Worm (Caenorhabditis elegans) whole organism, young adult: Measurements from ENCODE around the gene K08H10.6.

Experiments
- B0035.1 ChIP-seq: sonication (generic microtip); optimal IDR thresholded peaks from 2 replicates; lab custom pipeline; 2016; ENCODE audit warnings: missing genetic modification characterization, mild to moderate bottlenecking, missing compliant biosample characterization, missing genotype, missing genetic modification reagents
- B0261.1 ChIP-seq: sonication (generic microtip); optimal IDR thresholded peaks from 2 replicates; lab custom pipeline; 2016; ENCODE audit warnings: mild to moderate bottlenecking, missing genetic modification characterization, moderate library complexity, missing compliant biosample characterization
- B0336.3 ChIP-seq: fragments of 200-800 bp; sonication (Bioruptor generic); IDR thresholded peaks from 2 replicates; pipeline ENCODE4 v1.3.6; 2022; ENCODE audit warnings: missing genetic modification characterization, missing compliant biosample characterization
- F39B2.1 ChIP-seq: fragments of 200-800 bp; sonication (Bioruptor generic); IDR thresholded peaks from 2 replicates; pipeline ENCODE4 v1.3.6; 2022; ENCODE audit warnings: missing genetic modification reagents, missing genetic modification characterization, missing compliant biosample characterization
- F52B5.7 ChIP-seq: sonication (generic microtip); optimal IDR thresholded peaks from 2 replicates; lab custom pipeline; 2016; ENCODE audit warnings: mild to moderate bottlenecking, missing genetic modification characterization, missing compliant biosample characterization
- Y56A3A.18 ChIP-seq: fragments of 200-800 bp; sonication (Bioruptor generic); IDR thresholded peaks from 2 replicates; pipeline ENCODE4 v1.3.6; 2022; ENCODE audit warnings: missing genetic modification reagents, missing genetic modification characterization, missing compliant biosample characterization
- akir-1 ChIP-seq: fragments of 200-800 bp; sonication (Bioruptor generic); optimal IDR thresholded peaks from 2 replicates; lab custom pipeline; 2018; ENCODE audit warnings: mild to moderate bottlenecking, missing genetic modification characterization, moderate library complexity, missing compliant biosample characterization
- aptf-3 ChIP-seq: fragments of 200-800 bp; sonication (Bioruptor generic); IDR thresholded peaks from 2 replicates; pipeline ENCODE4 v1.3.6; 2022; ENCODE audit warnings: missing genetic modification characterization, missing compliant biosample characterization
- attf-6 ChIP-seq: fragments of 200-800 bp; sonication (Bioruptor generic); IDR thresholded peaks from 2 replicates; pipeline ENCODE4 v1.3.6; 2022; ENCODE audit warnings: missing genetic modification reagents, missing genetic modification characterization, missing compliant biosample characterization
- bed-1 ChIP-seq: fragments of 200-800 bp; sonication (Bioruptor generic); IDR thresholded peaks from 2 replicates; pipeline ENCODE4 v1.3.6; 2022; ENCODE audit warnings: missing genetic modification reagents, missing genetic modification characterization, missing compliant biosample characterization
- bed-2 ChIP-seq: fragments of 200-800 bp; sonication (Bioruptor generic); IDR thresholded peaks from 2 replicates; pipeline ENCODE4 v1.3.6; 2022; ENCODE audit warnings: missing genetic modification reagents, missing genetic modification characterization, missing compliant biosample characterization
- cebp-1 ChIP-seq, 2 experiments: fragments of 200-800 bp in 1 of 2; sonication (Bioruptor generic) in 1 of 2; sonication (generic microtip) in 1 of 2; IDR thresholded peaks in 1 of 2; optimal IDR thresholded peaks in 1 of 2; 2 replicates each; pipeline versions ENCODE4 v1.3.6 to Lab custom; 2017 to 2022; ENCODE audit warnings: missing compliant biosample characterization in 2 of 2, missing genetic modification characterization in 2 of 2, mild to moderate bottlenecking in 1 of 2, missing genetic modification reagents in 1 of 2, moderate library complexity in 1 of 2
- cebp-2 ChIP-seq: fragments of 200-800 bp; sonication (Bioruptor generic); IDR thresholded peaks from 2 replicates; pipeline ENCODE4 v1.3.6; 2022; ENCODE audit warnings: missing genetic modification characterization, missing compliant biosample characterization
- ceh-91 ChIP-seq: fragments of 200-800 bp; sonication (Bioruptor generic); IDR thresholded peaks from 2 replicates; pipeline ENCODE4 v1.3.6; 2022; ENCODE audit warnings: missing genetic modification reagents, missing genetic modification characterization, missing compliant biosample characterization
- dpl-1 ChIP-seq: fragments of 150-350 bp; optimal IDR thresholded peaks from 2 replicates; lab custom pipeline; 2014; ENCODE audit warnings: missing biosample characterization, missing genetic modification reagents, missing genetic modification characterization
- ets-4 ChIP-seq: fragments of 200-800 bp; sonication (Bioruptor generic); optimal IDR thresholded peaks from 2 replicates; lab custom pipeline; 2018; ENCODE audit warnings: mild to moderate bottlenecking, missing genetic modification characterization, missing compliant biosample characterization
- hrde-1 ChIP-seq: sonication (generic microtip); optimal IDR thresholded peaks from 2 replicates; lab custom pipeline; 2016; ENCODE audit warnings: missing genetic modification characterization, mild to moderate bottlenecking, missing compliant biosample characterization, moderate library complexity, missing genotype, missing genetic modification reagents, borderline replicate concordance
- let-526 ChIP-seq: fragments of 200-800 bp; sonication (Bioruptor generic); IDR thresholded peaks from 2 replicates; pipeline ENCODE4 v1.3.6; 2022; ENCODE audit warnings: missing genetic modification reagents, missing genetic modification characterization, missing compliant biosample characterization
- lin-26 ChIP-seq: fragments of 200-800 bp; sonication (Bioruptor generic); IDR thresholded peaks from 2 replicates; pipeline ENCODE4 v1.3.6; 2022; ENCODE audit warnings: missing genetic modification reagents, missing genetic modification characterization, missing compliant biosample characterization
- lin-54 ChIP-seq: fragments of 200-800 bp; sonication (Bioruptor generic); optimal IDR thresholded peaks from 2 replicates; lab custom pipeline; 2018; ENCODE audit warnings: mild to moderate bottlenecking, missing genetic modification characterization, missing compliant biosample characterization
- madf-6 ChIP-seq: fragments of 200-800 bp; sonication (Bioruptor generic); IDR thresholded peaks from 2 replicates; pipeline ENCODE4 v1.3.6; 2022; ENCODE audit warnings: missing genetic modification reagents, missing genetic modification characterization, missing compliant biosample characterization
- madf-8 ChIP-seq: fragments of 200-800 bp; sonication (Bioruptor generic); conservative IDR thresholded peaks from 2 replicates; pipeline ENCODE4 v1.3.6; 2022; ENCODE audit warnings: missing genetic modification reagents, missing genetic modification characterization, missing compliant biosample characterization
- mcd-1 ChIP-seq: fragments of 200-800 bp; sonication (Bioruptor generic); IDR thresholded peaks from 2 replicates; pipeline ENCODE4 v1.3.6; 2022; ENCODE audit warnings: missing genetic modification reagents, missing genetic modification characterization, missing compliant biosample characterization
- nfya-1 ChIP-seq: sonication (generic microtip); optimal IDR thresholded peaks from 2 replicates; lab custom pipeline; 2017; ENCODE audit warnings: antibody characterized with exemption, missing compliant biosample characterization, missing genetic modification characterization, borderline replicate concordance; ENCODE audit not compliant: insufficient read depth
- nfya-2 ChIP-seq: fragments of 200-800 bp; sonication (Bioruptor generic); IDR thresholded peaks from 2 replicates; pipeline ENCODE4 v1.3.6; 2022; ENCODE audit warnings: missing genetic modification reagents, missing genetic modification characterization, missing compliant biosample characterization
- nhr-80 ChIP-seq: sonication (generic microtip); optimal IDR thresholded peaks from 2 replicates; lab custom pipeline; 2016; ENCODE audit warnings: missing genetic modification characterization, missing compliant biosample characterization
- pbrm-1 ChIP-seq: fragments of 200-800 bp; sonication (Bioruptor generic); IDR thresholded peaks from 2 replicates; pipeline ENCODE4 v1.3.6; 2022; ENCODE audit warnings: missing genetic modification reagents, missing genetic modification characterization, missing compliant biosample characterization
- rcor-1 ChIP-seq: fragments of 200-800 bp; sonication (Bioruptor generic); IDR thresholded peaks from 2 replicates; pipeline ENCODE4 v1.3.6; 2022; ENCODE audit warnings: missing genetic modification reagents, missing genetic modification characterization, missing compliant biosample characterization
- rec-8 ChIP-seq, 2 experiments: sonication (generic microtip); optimal IDR thresholded peaks; 2 replicates each; lab custom pipeline; 2016; ENCODE audit warnings: mild to moderate bottlenecking in 2 of 2, missing genetic modification characterization in 2 of 2, missing genetic modification reagents in 2 of 2, missing genotype in 2 of 2, missing biosample characterization in 1 of 2, missing compliant biosample characterization in 1 of 2, moderate library complexity in 1 of 2
- repo-1 ChIP-seq: sonication (generic microtip); optimal IDR thresholded peaks from 2 replicates; lab custom pipeline; 2017; ENCODE audit warnings: mild to moderate bottlenecking, missing genetic modification characterization, missing compliant biosample characterization
- snpc-1.1 ChIP-seq: sonication (generic microtip); optimal IDR thresholded peaks from 2 replicates; lab custom pipeline; 2017; ENCODE audit warnings: missing genetic modification characterization, mild to moderate bottlenecking, missing compliant biosample characterization, antibody characterized with exemption, moderate library complexity, missing genotype, missing genetic modification reagents; ENCODE audit not compliant: insufficient read depth
- somi-1 ChIP-seq: fragments of 200-800 bp; sonication (Bioruptor generic); optimal IDR thresholded peaks from 2 replicates; lab custom pipeline; 2018; ENCODE audit warnings: mild to moderate bottlenecking, missing genetic modification characterization, missing compliant biosample characterization
- tbx-9 ChIP-seq: sonication (generic microtip); optimal IDR thresholded peaks from 2 replicates; lab custom pipeline; 2016; ENCODE audit warnings: borderline replicate concordance, missing genetic modification characterization, inconsistent platforms, missing compliant biosample characterization
- unc-62 ChIP-seq: fragments of 150-350 bp; optimal IDR thresholded peaks from 2 replicates; lab custom pipeline; 2014; ENCODE audit warnings: missing biosample characterization, missing genetic modification reagents, missing genetic modification characterization
- ztf-25 ChIP-seq: fragments of 200-800 bp; sonication (Bioruptor generic); IDR thresholded peaks from 2 replicates; pipeline ENCODE4 v1.3.6; 2022; ENCODE audit warnings: missing genetic modification reagents, missing genetic modification characterization, missing compliant biosample characterization
- ztf-26 ChIP-seq: sonication (generic microtip); optimal IDR thresholded peaks from 2 replicates; lab custom pipeline; 2017; ENCODE audit warnings: missing genetic modification characterization, missing compliant biosample characterization
- ztf-28 ChIP-seq: fragments of 200-800 bp; sonication (Bioruptor generic); IDR thresholded peaks from 2 replicates; pipeline ENCODE4 v1.3.6; 2022; ENCODE audit warnings: missing genetic modification reagents, missing genetic modification characterization, missing compliant biosample characterization
- ztf-6 ChIP-seq: fragments of 200-800 bp; sonication (Bioruptor generic); IDR thresholded peaks from 2 replicates; pipeline ENCODE4 v1.3.6; 2022; ENCODE audit warnings: missing genetic modification reagents, missing genetic modification characterization, missing compliant biosample characterization

Gene K08H10.6

ce11 chrV:10000760-10001159, 5.1 kb upstream of the K08H10.6 start, which contains the start of gene K08H10.10:
Gene K08H10.10, plus strand, starts transcription at chrV:10001060.
- TF ChIP-seq B0336.3 (GFP tag; lab: Robert Waterston, UW), result no peak
- no peak for TF ChIP-seq snpc-1.1 (tag; lab: Kevin White, UChicago)
- no peak for TF ChIP-seq nfya-2 (GFP tag; lab: Robert Waterston, UW)
- no peak for TF ChIP-seq mcd-1
- TF ChIP-seq let-526 (GFP tag; lab: Robert Waterston, UW), result no peak
- TF ChIP-seq ztf-6 (GFP tag; lab: Robert Waterston, UW), result no peak

ce11 chrV:9991610-9992009, 4.1 kb downstream of the K08H10.6 start, which contains the start of the genes rde-1 and trpp-6:
Gene rde-1, minus strand, starts transcription at chrV:9991642.
Gene trpp-6, plus strand, starts transcription at chrV:9991895.
- TF ChIP-seq repo-1 (tag; lab: Kevin White, UChicago), result no peak
- TF ChIP-seq dpl-1 (GFP tag; lab: Kevin White, UChicago), result no peak
- TF ChIP-seq Y56A3A.18 (GFP tag; lab: Robert Waterston, UW), result no peak
- TF ChIP-seq madf-6 (GFP tag; lab: Robert Waterston, UW), result no peak
- TF ChIP-seq ztf-26, result no peak
- TF ChIP-seq B0261.1, result no peak
- TF ChIP-seq lin-54 (GFP tag; lab: Kevin White, UChicago), result no peak
- no peak for TF ChIP-seq tbx-9
- no peak for TF ChIP-seq aptf-3 (GFP tag; lab: Robert Waterston, UW)
- TF ChIP-seq pbrm-1 (GFP tag; lab: Robert Waterston, UW), result no peak
- no peak for TF ChIP-seq cebp-2
- TF ChIP-seq F39B2.1 (GFP tag; lab: Robert Waterston, UW), result no peak
- no peak for TF ChIP-seq nhr-80 (tag; lab: Kevin White, UChicago)
- no peak for TF ChIP-seq bed-2 (GFP tag; lab: Robert Waterston, UW)
- no peak for TF ChIP-seq somi-1 (GFP tag; lab: Kevin White, UChicago)
- TF ChIP-seq ztf-6 (GFP tag; lab: Robert Waterston, UW), result no peak

DNA sequence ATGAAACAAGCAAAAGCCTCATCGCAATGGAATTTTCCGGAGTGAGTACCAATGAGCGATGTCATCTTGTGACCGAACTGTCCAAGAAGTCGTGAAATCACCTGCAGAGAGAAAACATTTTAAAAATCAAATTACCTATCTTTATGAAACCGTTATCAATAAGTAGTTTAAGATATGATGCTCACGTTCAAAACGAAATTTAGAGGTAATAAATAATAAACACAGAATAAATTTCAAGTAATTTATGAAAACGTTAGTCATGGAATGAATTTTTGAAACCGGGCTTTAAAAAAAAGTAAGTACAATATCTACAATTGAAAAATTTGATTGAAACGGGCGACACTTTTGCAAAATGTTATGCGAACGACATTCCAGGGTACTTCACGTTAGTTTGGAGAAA, 8.0 kb downstream of the K08H10.6 start, which contains the start of gene C27H6.8:
Gene C27H6.8, minus strand, starts transcription at position 101 of the 400 bp plus-strand sequence.
- TF ChIP-seq rec-8 (tag; optimal IDR thresholded peaks at IDR 0.05; lab: Kevin White, UChicago), result no peak
- TF ChIP-seq unc-62 (GFP tag; lab: Kevin White, UChicago), result no peak
- TF ChIP-seq ztf-25 (GFP tag; lab: Robert Waterston, UW), result no peak
- TF ChIP-seq B0035.1, result no peak
- TF ChIP-seq cebp-2, result no peak
- TF ChIP-seq rcor-1 (GFP tag; lab: Robert Waterston, UW), result no peak
- no peak for TF ChIP-seq madf-8 (GFP tag; lab: Robert Waterston, UW)
- TF ChIP-seq hrde-1 (tag; lab: Kevin White, UChicago), result no peak
- TF ChIP-seq F52B5.7 (tag; lab: Kevin White, UChicago), result no peak
- TF ChIP-seq ceh-91 (GFP tag; lab: Robert Waterston, UW), result no peak
- no peak for TF ChIP-seq repo-1 (tag; lab: Kevin White, UChicago)
- no peak for TF ChIP-seq attf-6 (GFP tag; lab: Robert Waterston, UW)
- TF ChIP-seq cebp-1 (GFP tag; IDR thresholded peaks at IDR 0.05; lab: Robert Waterston, UW), result no peak
- no peak for TF ChIP-seq cebp-1 (tag; optimal IDR thresholded peaks at IDR 0.05; lab: Kevin White, UChicago)
- no peak for TF ChIP-seq aptf-3 (GFP tag; lab: Robert Waterston, UW)
- no peak for TF ChIP-seq ztf-28
- TF ChIP-seq ets-4 (GFP tag; lab: Kevin White, UChicago), result no peak
- no peak for TF ChIP-seq akir-1 (GFP tag; lab: Kevin White, UChicago)
- no peak for TF ChIP-seq nfya-1 (tag; lab: Kevin White, UChicago)
- TF ChIP-seq bed-1 (GFP tag; lab: Robert Waterston, UW), result no peak
- no peak for TF ChIP-seq lin-26 (GFP tag; lab: Robert Waterston, UW)
